Worm (Caenorhabditis elegans) whole organism, L4 larva: Measurements from ENCODE around the gene zig-8.

Source experiments
- F44E2.7 ChIP-seq: fragments of 200-800 bp; sonication (Bioruptor generic); IDR thresholded peaks from 2 replicates; pipeline ENCODE4 v2.1.2; 2022; ENCODE audit warnings: missing genetic modification characterization, missing compliant biosample characterization
- T20F7.1 ChIP-seq: fragments of 200-800 bp; sonication (Bioruptor generic); optimal IDR thresholded peaks from 2 replicates; lab custom pipeline; 2018; ENCODE audit warnings: mild to moderate bottlenecking, missing genetic modification characterization, missing compliant biosample characterization
- Y5F2A.4 ChIP-seq: fragments of 200-800 bp; sonication (Bioruptor generic); optimal IDR thresholded peaks from 2 replicates; lab custom pipeline; 2018; ENCODE audit warnings: mild to moderate bottlenecking, missing genetic modification characterization, missing compliant biosample characterization
- aha-1 ChIP-seq: fragments of 150-350 bp; peaks from one replicate; lab custom pipeline; 2014; ENCODE audit warnings: missing biosample characterization, missing genetic modification characterization
- arid-1 ChIP-seq: fragments of 200-800 bp; sonication (Bioruptor generic); conservative IDR thresholded peaks from 2 replicates; pipeline ENCODE4 v1.3.6; 2022; ENCODE audit warnings: missing genetic modification reagents, missing genetic modification characterization, missing compliant biosample characterization
- ceh-28 ChIP-seq: fragments of 150-350 bp; optimal IDR thresholded peaks from 2 replicates; lab custom pipeline; 2014; ENCODE audit warnings: missing biosample characterization, missing genetic modification reagents, missing genetic modification characterization
- ces-1 ChIP-seq: fragments of 150-350 bp; sonication (generic microtip); optimal IDR thresholded peaks from 4 replicates; lab custom pipeline; 2014; ENCODE audit warnings: missing biosample characterization, missing genetic modification reagents, missing genetic modification characterization
- ctbp-1 ChIP-seq: fragments of 200-800 bp; sonication (Bioruptor generic); IDR thresholded peaks from 2 replicates; pipeline ENCODE4 v1.3.6; 2022; ENCODE audit warnings: missing genetic modification reagents, missing genetic modification characterization, missing compliant biosample characterization
- daf-12 ChIP-seq: fragments of 150-350 bp; optimal IDR thresholded peaks from 2 replicates; lab custom pipeline; 2014; ENCODE audit warnings: missing biosample characterization, missing genetic modification reagents, missing genetic modification characterization
- daf-16 ChIP-seq, 3 experiments: sonication (generic microtip); optimal IDR thresholded peaks; 2 replicates each; lab custom pipeline; 2016 to 2017; ENCODE audit warnings: missing genetic modification characterization in 3 of 3, missing genetic modification reagents in 3 of 3, mild to moderate bottlenecking in 2 of 3, missing compliant biosample characterization in 2 of 3, missing biosample characterization in 1 of 3, moderate library complexity in 1 of 3
- dmd-8 ChIP-seq: fragments of 200-800 bp; sonication (Bioruptor generic); IDR thresholded peaks from 2 replicates; pipeline ENCODE4 v1.3.6; 2022; ENCODE audit warnings: missing genetic modification characterization, missing compliant biosample characterization
- dmd-9 ChIP-seq: fragments of 200-800 bp; sonication (Bioruptor generic); IDR thresholded peaks from 2 replicates; pipeline ENCODE4 v1.3.6; 2022; ENCODE audit warnings: missing genetic modification reagents, missing genetic modification characterization, missing compliant biosample characterization
- dpl-1 ChIP-seq: fragments of 150-350 bp; optimal IDR thresholded peaks from 2 replicates; lab custom pipeline; 2014; ENCODE audit warnings: missing biosample characterization, missing genetic modification reagents, missing genetic modification characterization
- fkh-10 ChIP-seq: fragments of 150-350 bp; optimal IDR thresholded peaks from 2 replicates; lab custom pipeline; 2014; ENCODE audit warnings: missing biosample characterization, missing genetic modification reagents, missing genetic modification characterization
- hif-1 ChIP-seq, 2 experiments: sonication (generic microtip); optimal IDR thresholded peaks; 2 replicates each; lab custom pipeline; 2016 to 2017; ENCODE audit warnings: missing compliant biosample characterization in 2 of 2, missing genetic modification characterization in 2 of 2, missing genetic modification reagents in 2 of 2, missing genotype in 2 of 2, mild to moderate bottlenecking in 1 of 2
- jun-1 ChIP-seq: fragments of 150-350 bp; optimal IDR thresholded peaks from 2 replicates; lab custom pipeline; 2014; ENCODE audit warnings: missing biosample characterization, missing genetic modification reagents, missing genetic modification characterization
- lim-7 ChIP-seq: fragments of 200-800 bp; sonication (Bioruptor generic); IDR thresholded peaks from 2 replicates; pipeline ENCODE4 v1.3.6; 2022; ENCODE audit warnings: missing genetic modification characterization, missing compliant biosample characterization
- lin-13 ChIP-seq: fragments of 150-350 bp; optimal IDR thresholded peaks from 2 replicates; lab custom pipeline; 2014; ENCODE audit warnings: missing biosample characterization, missing genetic modification reagents, missing genetic modification characterization
- madf-5 ChIP-seq, 2 experiments: fragments of 200-800 bp; sonication (Bioruptor generic); IDR thresholded peaks; 2 replicates each; pipeline ENCODE4 v1.3.6; 2022; ENCODE audit warnings: missing compliant biosample characterization in 2 of 2, missing genetic modification characterization in 2 of 2
- madf-9 ChIP-seq: fragments of 200-800 bp; sonication (Bioruptor generic); conservative IDR thresholded peaks from 2 replicates; pipeline ENCODE4 v1.3.6; 2022; ENCODE audit warnings: missing genetic modification reagents, missing genetic modification characterization, missing compliant biosample characterization
- mxl-2 ChIP-seq: fragments of 200-800 bp; sonication (Bioruptor generic); conservative IDR thresholded peaks from 2 replicates; pipeline ENCODE4 v1.3.6; 2022; ENCODE audit warnings: missing genetic modification reagents, missing genetic modification characterization, missing compliant biosample characterization
- nhr-10 ChIP-seq: fragments of 150-350 bp; optimal IDR thresholded peaks from 2 replicates; lab custom pipeline; 2014; ENCODE audit warnings: missing biosample characterization, missing genetic modification characterization
- nhr-11 ChIP-seq: fragments of 150-350 bp; optimal IDR thresholded peaks from 2 replicates; lab custom pipeline; 2014; ENCODE audit warnings: missing biosample characterization, missing genetic modification characterization
- nhr-111 ChIP-seq: fragments of 200-800 bp; sonication (Bioruptor generic); optimal IDR thresholded peaks from 2 replicates; lab custom pipeline; 2018; ENCODE audit warnings: mild to moderate bottlenecking, missing genetic modification characterization, missing compliant biosample characterization
- nhr-237 ChIP-seq: sonication (generic microtip); optimal IDR thresholded peaks from 2 replicates; lab custom pipeline; 2017; ENCODE audit warnings: missing biosample characterization, missing genetic modification characterization
- nhr-42 ChIP-seq: fragments of 200-800 bp; sonication (Bioruptor generic); IDR thresholded peaks from 2 replicates; pipeline ENCODE4 v1.3.6; 2022; ENCODE audit warnings: missing genetic modification characterization, missing compliant biosample characterization
- pqm-1 ChIP-seq: sonication (generic microtip); optimal IDR thresholded peaks from 2 replicates; lab custom pipeline; 2017; ENCODE audit warnings: missing biosample characterization, missing genetic modification characterization
- saeg-2 ChIP-seq: fragments of 200-800 bp; sonication (Bioruptor generic); IDR thresholded peaks from 2 replicates; pipeline ENCODE4 v1.3.6; 2022; ENCODE audit warnings: missing genetic modification reagents, missing genetic modification characterization, missing compliant biosample characterization
- skn-1 ChIP-seq: fragments of 150-350 bp; optimal IDR thresholded peaks from 2 replicates; lab custom pipeline; 2014; ENCODE audit warnings: missing biosample characterization, missing genetic modification characterization
- snpc-1.2 ChIP-seq: fragments of 200-800 bp; sonication (Bioruptor generic); IDR thresholded peaks from 2 replicates; pipeline ENCODE4 v1.3.6; 2022; ENCODE audit warnings: missing genetic modification reagents, missing genetic modification characterization, missing compliant biosample characterization
- snpc-4 ChIP-seq: fragments of 150-350 bp; optimal IDR thresholded peaks from 2 replicates; lab custom pipeline; 2014; ENCODE audit warnings: missing biosample characterization, missing genetic modification characterization
- spr-3 ChIP-seq: fragments of 200-800 bp; sonication (Bioruptor generic); optimal IDR thresholded peaks from 2 replicates; lab custom pipeline; 2018; ENCODE audit warnings: mild to moderate bottlenecking, missing genetic modification characterization, missing compliant biosample characterization
- unc-62 ChIP-seq, 3 experiments: fragments of 150-350 bp in 1 of 3; sonication (generic microtip); optimal IDR thresholded peaks in 2 of 3; peaks in 1 of 3; 1 replicate in 1 of 3; 2 replicates in 2 of 3; lab custom pipeline; 2014 to 2017; ENCODE audit warnings: missing biosample characterization in 3 of 3, missing genetic modification characterization in 3 of 3, missing genetic modification reagents in 3 of 3, missing genotype in 1 of 3
- zfp-2 ChIP-seq: sonication (generic microtip); optimal IDR thresholded peaks from 2 replicates; lab custom pipeline; 2016; ENCODE audit warnings: mild to moderate bottlenecking, missing genetic modification characterization, missing compliant biosample characterization

The zig-8 gene

ce11 chrIII:13107307-13107706 is 12.3 kb upstream of the zig-8 start, which contains the start of gene dhhc-8:
dhhc-8 (plus strand) TSS chrIII:13107607.
- TF ChIP-seq Y5F2A.4 = no peak
- no peak for TF ChIP-seq jun-1 (tag; lab: Kevin White, UChicago)
- no peak for TF ChIP-seq dmd-8 (GFP tag; lab: Robert Waterston, UW)
- TF ChIP-seq nhr-237 (tag; lab: Kevin White, UChicago) = no peak
- TF ChIP-seq pqm-1 = no peak
- TF ChIP-seq snpc-1.2 (GFP tag; lab: Robert Waterston, UW) = no peak
- no peak for TF ChIP-seq dmd-9 (GFP tag; lab: Robert Waterston, UW)
- no peak for TF ChIP-seq ceh-28 (tag; lab: Kevin White, UChicago)
- TF ChIP-seq F44E2.7 (GFP tag; lab: Robert Waterston, UW) = no peak
- no peak for TF ChIP-seq nhr-111 (GFP tag; lab: Kevin White, UChicago)
- no peak for TF ChIP-seq mxl-2
- no peak for TF ChIP-seq snpc-4 (tag; lab: Kevin White, UChicago)
- TF ChIP-seq zfp-2 (tag; lab: Kevin White, UChicago) = no peak
- no peak for TF ChIP-seq arid-1
- no peak for TF ChIP-seq saeg-2 (GFP tag; lab: Robert Waterston, UW)

- TF ChIP-seq T20F7.1 (GFP tag; lab: Kevin White, UChicago) (no peak), aha-1 (peak; percentile 93)
Measured at ce11 chrIII:13118460-13118859, 1.2 kb upstream of the zig-8 start.

- TF ChIP-seq fkh-10 (GFP tag; lab: Kevin White, UChicago) = peak; percentile 91
- peak in 1 of 2 experiments; percentile 38 for TF ChIP-seq unc-62 (GFP tag; optimal IDR thresholded peaks at IDR 0.05 in 1 of 2; lab: Kevin White, UChicago)
- TF ChIP-seq unc-62 (tag; optimal IDR thresholded peaks at IDR 0.05; lab: Kevin White, UChicago) = no peak
- TF ChIP-seq madf-5 (GFP tag; IDR thresholded peaks at IDR 0.05; lab: Robert Waterston, UW) = no peak
- TF ChIP-seq skn-1 (tag; lab: Kevin White, UChicago) = no peak
- no peak for TF ChIP-seq dpl-1 (GFP tag; lab: Kevin White, UChicago)
- TF ChIP-seq daf-16 (GFP tag; optimal IDR thresholded peaks at IDR 0.05; lab: Kevin White, UChicago) = no peak
- no peak for TF ChIP-seq daf-16 (tag; optimal IDR thresholded peaks at IDR 0.05; lab: Kevin White, UChicago)
- no peak for TF ChIP-seq lim-7 (GFP tag; lab: Robert Waterston, UW)
- TF ChIP-seq lin-13 (GFP tag; lab: Kevin White, UChicago) = no peak
- no peak for TF ChIP-seq nhr-10 (tag; lab: Kevin White, UChicago)
- TF ChIP-seq daf-12 = no peak
- peak; percentile 30 for TF ChIP-seq ces-1 (GFP tag; lab: Kevin White, UChicago)
- no peak for TF ChIP-seq nhr-11 (tag; lab: Kevin White, UChicago)
- no peak for TF ChIP-seq hif-1 (tag; optimal IDR thresholded peaks at IDR 0.05; lab: Kevin White, UChicago)
Measured at ce11 chrIII:13123440-13123839, 3.8 kb downstream of the zig-8 start.

DNA sequence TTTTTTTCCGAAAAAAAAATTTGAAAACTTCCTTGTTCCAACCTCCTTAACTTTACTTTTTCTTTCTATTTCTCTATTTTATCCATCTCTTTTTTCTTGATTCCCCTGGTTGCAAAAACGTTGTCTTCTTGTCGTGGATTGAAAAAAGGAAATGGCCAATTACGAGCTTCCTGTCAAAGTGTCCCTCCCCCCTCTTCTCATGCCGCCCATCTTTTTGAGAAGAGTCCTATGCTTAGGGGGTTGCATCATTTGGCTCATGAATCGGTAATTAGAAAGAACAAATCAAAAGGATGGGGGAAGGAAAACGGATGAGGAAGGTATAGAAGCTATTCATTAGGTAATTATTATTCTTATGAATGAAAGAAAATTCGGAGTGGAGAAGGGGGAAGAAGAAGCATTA is 7.5 kb downstream of the zig-8 start:
- TF ChIP-seq nhr-42 (GFP tag; lab: Robert Waterston, UW) = no peak
- no peak for TF ChIP-seq spr-3

ce11 chrIII:13131220-13131619 is 11.6 kb downstream of the zig-8 start:
- TF ChIP-seq ctbp-1 (GFP tag; lab: Robert Waterston, UW) (0 out of 2 replicates have a peak, but pooled peaks have one; percentile 13), ces-1 (GFP tag; lab: Kevin White, UChicago) (peak; percentile 59), madf-9 (no peak)
